Fruit fly (Drosophila melanogaster): Measurements from ENCODE around the gene CG32112.
A peak's percentile ranks its signal among the peaks of the same experiment; 100 is the strongest.

CG32112 gene

DNA sequence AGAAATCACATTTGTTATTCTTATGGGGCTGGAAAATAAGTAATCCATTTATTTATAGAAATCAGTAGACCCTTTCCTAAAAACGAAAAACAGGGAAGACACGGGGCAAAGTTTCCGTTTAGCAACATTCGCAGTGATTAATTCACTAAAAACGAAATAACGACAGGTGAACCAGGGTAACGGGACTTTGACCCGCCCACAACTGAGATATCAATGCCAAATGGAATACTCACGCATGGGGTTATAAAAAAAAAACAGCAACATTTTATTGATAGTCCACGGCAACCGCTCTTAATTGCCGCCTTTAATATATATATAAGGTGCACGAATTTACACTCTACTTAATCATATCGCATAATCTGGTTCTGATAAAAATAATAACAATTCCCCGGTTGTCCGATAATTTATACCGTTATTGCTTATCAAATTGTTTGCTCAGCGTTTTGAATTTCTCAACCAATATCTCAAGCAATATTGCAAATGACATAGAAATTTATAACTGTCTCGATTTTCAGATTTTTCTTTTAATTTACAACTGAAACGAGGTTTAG is 50.2 kb downstream of the CG32112 start:
- TF ChIP-seq CG9948 (tag; optimal IDR thresholded peaks at IDR 0.05) (no peak), CG15710 (tag; optimal IDR thresholded peaks at IDR 0.05) (no peak), fd96Ca (GFP tag; IDR thresholded peaks at IDR 0.05) (no peak), gl (tag; optimal IDR thresholded peaks at IDR 0.05) (no peak), CG4496 (GFP tag; IDR thresholded peaks at IDR 0.05) (no peak), CG8159 (tag; optimal IDR thresholded peaks at IDR 0.05) (no peak), CG14655 (GFP tag; optimal IDR thresholded peaks at IDR 0.05) (no peak), CG13204 (GFP tag; optimal IDR thresholded peaks at IDR 0.05) (no peak), Pif1A (GFP tag; optimal IDR thresholded peaks at IDR 0.05) (no peak), CG8301 (tag; optimal IDR thresholded peaks at IDR 0.05) (no peak), CG12605 (GFP tag; IDR thresholded peaks at IDR 0.05) (no peak), CG32121 (GFP tag; IDR thresholded peaks at IDR 0.05) (no peak), Snoo (tag; optimal IDR thresholded peaks at IDR 0.05) (no peak), D1 (tag; optimal IDR thresholded peaks at IDR 0.05) (no peak), Pif1B (GFP tag; optimal IDR thresholded peaks at IDR 0.05) (no peak), EcR (GFP tag; optimal IDR thresholded peaks at IDR 0.05) (no peak), CG34367 (tag; optimal IDR thresholded peaks at IDR 0.05) (no peak)

DNA sequence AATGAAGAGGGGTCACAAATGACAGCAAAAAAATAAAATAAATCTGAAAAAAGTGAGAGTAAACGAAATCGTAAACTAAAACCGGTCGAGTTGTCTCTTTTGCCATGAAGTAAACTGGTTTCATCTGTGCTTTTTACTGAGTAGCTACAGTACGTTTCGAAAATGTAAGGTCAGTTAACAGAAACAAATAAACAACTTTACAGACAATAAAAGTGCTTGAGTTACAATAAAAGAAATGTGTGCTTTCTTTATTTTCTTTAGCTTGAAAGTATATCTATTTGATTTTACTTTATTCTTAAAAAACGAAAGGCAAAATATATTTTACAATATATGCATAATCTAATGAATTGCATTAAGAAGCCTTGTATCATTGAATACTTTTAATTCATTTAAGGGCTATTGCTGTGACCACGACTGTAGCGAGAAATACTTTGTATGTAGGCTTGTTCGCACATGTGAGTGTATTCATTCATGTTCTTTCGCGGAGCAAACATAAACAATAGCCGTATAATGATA is 51.5 kb downstream of the CG32112 start:
- TF ChIP-seq Pif1B (GFP tag; optimal IDR thresholded peaks at IDR 0.05) (peak; percentile 82), CG13204 (GFP tag; optimal IDR thresholded peaks at IDR 0.05) (peak; percentile 71), CG32121 (GFP tag; IDR thresholded peaks at IDR 0.05) (peak; percentile 42), CG34367 (tag; optimal IDR thresholded peaks at IDR 0.05) (peak; percentile 89), CG15710 (tag; optimal IDR thresholded peaks at IDR 0.05) (peak; percentile 93), gl (tag; optimal IDR thresholded peaks at IDR 0.05) (peak; percentile 74), D1 (tag; optimal IDR thresholded peaks at IDR 0.05) (peak; percentile 91), CG9948 (tag; optimal IDR thresholded peaks at IDR 0.05) (peak; percentile 90), CG10348 (GFP tag; IDR thresholded peaks at IDR 0.05) (0 out of 2 replicates have a peak, but pooled peaks have one; percentile 40), fd96Ca (GFP tag; IDR thresholded peaks at IDR 0.05) (0 out of 3 replicates have a peak, but pooled peaks have one; percentile 23), CG4496 (GFP tag; IDR thresholded peaks at IDR 0.05) (peak; percentile 77), rn (GFP tag; IDR thresholded peaks at IDR 0.05) (no peak), Pif1A (GFP tag; optimal IDR thresholded peaks at IDR 0.05) (peak; percentile 85), CG17806 (tag; optimal IDR thresholded peaks at IDR 0.05) (peak; percentile 90), CG14655 (GFP tag; optimal IDR thresholded peaks at IDR 0.05) (peak; percentile 80), EcR (GFP tag; optimal IDR thresholded peaks at IDR 0.05) (peak; percentile 78), Snoo (tag; optimal IDR thresholded peaks at IDR 0.05) (peak; percentile 85), CG12605 (GFP tag; IDR thresholded peaks at IDR 0.05) (peak; percentile 52), CG8159 (tag; optimal IDR thresholded peaks at IDR 0.05) (peak; percentile 93), Ets98B (GFP tag; IDR thresholded peaks at IDR 0.05) (peak; percentile 61), CG8301 (tag; optimal IDR thresholded peaks at IDR 0.05) (peak; percentile 84)

DNA sequence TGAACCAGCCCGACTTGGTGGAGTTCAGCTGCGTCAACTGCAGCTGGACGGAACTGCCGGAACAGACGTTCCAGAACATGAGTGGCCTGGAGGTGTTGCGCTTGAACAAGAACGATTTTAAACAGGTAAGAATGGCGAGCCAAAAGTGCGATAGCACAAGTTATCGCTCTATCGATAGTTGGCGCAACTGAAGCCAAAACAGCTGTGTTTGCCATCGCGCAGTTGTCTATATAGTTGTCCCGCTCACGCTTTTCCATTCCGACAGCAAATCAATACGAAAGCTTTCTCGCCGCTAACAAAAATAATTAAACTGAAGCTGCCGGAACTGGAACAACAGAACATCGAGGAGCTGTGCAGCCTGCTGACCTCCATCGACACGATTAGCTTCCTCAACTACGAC is 53.0 kb downstream of the CG32112 start:
- TF ChIP-seq Ets98B (GFP tag; IDR thresholded peaks at IDR 0.05), result no peak
- TF ChIP-seq CG4496 (GFP tag; IDR thresholded peaks at IDR 0.05), result peak; percentile 43; the same call in 1 of the 3 replicates

All from whole organism, pupa.